Worm (Caenorhabditis elegans) whole organism, L2 larva: ENCODE data around the gene C27A7.6.

Experiments
- C34F6.9 ChIP-seq: fragments of 150-350 bp; optimal IDR thresholded peaks from 2 replicates; lab custom pipeline; 2014; ENCODE audit warnings: missing biosample characterization, missing genetic modification characterization
- F13H6.1 ChIP-seq: sonication (generic microtip); optimal IDR thresholded peaks from 2 replicates; lab custom pipeline; 2016; ENCODE audit warnings: missing genetic modification characterization, missing compliant biosample characterization
- R02D3.7 ChIP-seq: fragments of 150-350 bp; optimal IDR thresholded peaks from 2 replicates; lab custom pipeline; 2014; ENCODE audit warnings: missing biosample characterization, missing genetic modification characterization
- Y55F3AM.14 ChIP-seq: fragments of 200-800 bp; sonication (Bioruptor generic); optimal IDR thresholded peaks from 2 replicates; lab custom pipeline; 2018; ENCODE audit warnings: mild to moderate bottlenecking, missing genetic modification characterization, missing compliant biosample characterization
- ZK546.5 ChIP-seq: sonication (generic microtip); optimal IDR thresholded peaks from 2 replicates; lab custom pipeline; 2017; ENCODE audit warnings: missing biosample characterization, missing genetic modification characterization
- aly-2 ChIP-seq: fragments of 150-350 bp; optimal IDR thresholded peaks from 2 replicates; lab custom pipeline; 2014; ENCODE audit warnings: missing biosample characterization, missing genetic modification characterization
- ama-1 ChIP-seq: fragments of 150-350 bp; optimal IDR thresholded peaks from 2 replicates; lab custom pipeline; 2018; ENCODE audit warnings: inconsistent platforms
- ceh-16 ChIP-seq: fragments of 150-350 bp; optimal IDR thresholded peaks from 2 replicates; lab custom pipeline; 2014; ENCODE audit warnings: missing biosample characterization, missing genetic modification characterization
- ceh-82 ChIP-seq: fragments of 150-350 bp; optimal IDR thresholded peaks from 2 replicates; lab custom pipeline; 2014; ENCODE audit warnings: missing biosample characterization, missing genetic modification characterization
- crh-2 ChIP-seq: sonication (generic microtip); optimal IDR thresholded peaks from 2 replicates; lab custom pipeline; 2017; ENCODE audit warnings: missing biosample characterization, missing genetic modification characterization
- dmd-4 ChIP-seq: sonication (generic microtip); optimal IDR thresholded peaks from 2 replicates; lab custom pipeline; 2017; ENCODE audit warnings: missing biosample characterization, missing genetic modification characterization
- egl-27 ChIP-seq: sonication (generic microtip); optimal IDR thresholded peaks from 3 replicates; lab custom pipeline; 2017; ENCODE audit warnings: missing biosample characterization, missing genetic modification reagents, missing genetic modification characterization
- elt-3 ChIP-seq: sonication (generic microtip); optimal IDR thresholded peaks from 2 replicates; lab custom pipeline; 2017; ENCODE audit warnings: missing biosample characterization, missing genetic modification characterization
- fos-1 ChIP-seq: fragments of 150-350 bp; optimal IDR thresholded peaks from 2 replicates; lab custom pipeline; 2014; ENCODE audit warnings: missing biosample characterization, missing genetic modification characterization
- gmeb-1 ChIP-seq: fragments of 150-350 bp; optimal IDR thresholded peaks from 2 replicates; lab custom pipeline; 2014; ENCODE audit warnings: missing biosample characterization, missing genetic modification characterization
- lin-11 ChIP-seq: fragments of 150-350 bp; sonication (generic microtip); optimal IDR thresholded peaks from 2 replicates; lab custom pipeline; 2014; ENCODE audit warnings: missing biosample characterization, missing genetic modification characterization, inconsistent platforms, mixed read lengths
- lin-13 ChIP-seq: fragments of 150-350 bp; optimal IDR thresholded peaks from 2 replicates; lab custom pipeline; 2014; ENCODE audit warnings: missing biosample characterization, missing genetic modification reagents, missing genetic modification characterization
- lin-39 ChIP-seq: fragments of 150-350 bp; optimal IDR thresholded peaks from 2 replicates; lab custom pipeline; 2014; ENCODE audit warnings: missing biosample characterization, missing genetic modification reagents, missing genetic modification characterization
- lsy-2 ChIP-seq, 2 experiments: fragments of 150-350 bp in 1 of 2; sonication (generic microtip) in 1 of 2; optimal IDR thresholded peaks; 2 replicates each; lab custom pipeline; 2014 to 2017; ENCODE audit warnings: missing biosample characterization in 2 of 2, missing genetic modification characterization in 2 of 2
- mab-5 ChIP-seq: fragments of 150-350 bp; optimal IDR thresholded peaks from 2 replicates; lab custom pipeline; 2014; ENCODE audit warnings: missing biosample characterization, missing genetic modification characterization
- mdl-1 ChIP-seq, 2 experiments: fragments of 150-350 bp in 1 of 2; sonication (generic microtip) in 1 of 2; optimal IDR thresholded peaks; 2 replicates each; lab custom pipeline; 2017; ENCODE audit warnings: missing biosample characterization in 2 of 2, missing genetic modification characterization in 2 of 2
- nhr-10 ChIP-seq: sonication (generic microtip); optimal IDR thresholded peaks from 2 replicates; lab custom pipeline; 2017; ENCODE audit warnings: missing biosample characterization, missing genetic modification characterization
- nhr-11 ChIP-seq: fragments of 150-350 bp; optimal IDR thresholded peaks from 2 replicates; lab custom pipeline; 2014; ENCODE audit warnings: missing biosample characterization, missing genetic modification characterization
- nhr-129 ChIP-seq: fragments of 150-350 bp; optimal IDR thresholded peaks from 2 replicates; lab custom pipeline; 2014; ENCODE audit warnings: missing biosample characterization, missing genetic modification characterization
- nhr-21 ChIP-seq: fragments of 150-350 bp; optimal IDR thresholded peaks from 2 replicates; lab custom pipeline; 2014; ENCODE audit warnings: missing biosample characterization, missing genetic modification characterization
- nhr-23 ChIP-seq: fragments of 150-350 bp; optimal IDR thresholded peaks from 2 replicates; lab custom pipeline; 2014; ENCODE audit warnings: missing biosample characterization, missing genetic modification reagents, missing genetic modification characterization
- nhr-237 ChIP-seq: fragments of 150-350 bp; optimal IDR thresholded peaks from 2 replicates; lab custom pipeline; 2014; ENCODE audit warnings: missing biosample characterization, missing genetic modification characterization
- nhr-25 ChIP-seq: fragments of 150-350 bp; sonication (generic microtip); optimal IDR thresholded peaks from 3 replicates; lab custom pipeline; 2014; ENCODE audit warnings: missing biosample characterization, missing genetic modification characterization
- peb-1 ChIP-seq: fragments of 150-350 bp; optimal IDR thresholded peaks from 2 replicates; lab custom pipeline; 2014; ENCODE audit warnings: missing biosample characterization, missing genetic modification characterization
- sem-4 ChIP-seq: fragments of 150-350 bp; optimal IDR thresholded peaks from 2 replicates; lab custom pipeline; 2014; ENCODE audit warnings: missing biosample characterization, missing genetic modification reagents, missing genetic modification characterization
- sma-3 ChIP-seq: sonication (generic microtip); optimal IDR thresholded peaks from 2 replicates; lab custom pipeline; 2016; ENCODE audit warnings: missing genetic modification reagents, missing genetic modification characterization, missing compliant biosample characterization
- sma-9 ChIP-seq, 2 experiments: fragments of 150-350 bp in 1 of 2; sonication (generic microtip) in 1 of 2; optimal IDR thresholded peaks; 2 replicates each; lab custom pipeline; 2014 to 2016; ENCODE audit warnings: missing genetic modification characterization in 2 of 2, mild to moderate bottlenecking in 1 of 2, missing biosample characterization in 1 of 2, missing compliant biosample characterization in 1 of 2, missing genetic modification reagents in 1 of 2, moderate library complexity in 1 of 2
- unc-39 ChIP-seq: fragments of 150-350 bp; optimal IDR thresholded peaks from 2 replicates; lab custom pipeline; 2014; ENCODE audit warnings: missing biosample characterization, missing genetic modification characterization
- unc-55 ChIP-seq: fragments of 150-350 bp; sonication (generic microtip); optimal IDR thresholded peaks from 3 replicates; lab custom pipeline; 2014; ENCODE audit warnings: missing biosample characterization, missing genetic modification reagents, missing genetic modification characterization
- unc-62 ChIP-seq: fragments of 150-350 bp; optimal IDR thresholded peaks from 2 replicates; lab custom pipeline; 2014; ENCODE audit warnings: missing biosample characterization, missing genetic modification reagents, missing genetic modification characterization
- zag-1 ChIP-seq: fragments of 150-350 bp; optimal IDR thresholded peaks from 2 replicates; lab custom pipeline; 2014; ENCODE audit warnings: missing biosample characterization, missing genetic modification characterization
- ztf-1 ChIP-seq: fragments of 200-800 bp; sonication (Bioruptor generic); conservative IDR thresholded peaks from 2 replicates; pipeline ENCODE4 v1.3.6; 2022; ENCODE audit warnings: missing genetic modification characterization, missing compliant biosample characterization
- ztf-11 ChIP-seq: sonication (generic microtip); optimal IDR thresholded peaks from 2 replicates; lab custom pipeline; 2017; ENCODE audit warnings: missing biosample characterization, missing genetic modification characterization

The C27A7.6 gene

DNA sequence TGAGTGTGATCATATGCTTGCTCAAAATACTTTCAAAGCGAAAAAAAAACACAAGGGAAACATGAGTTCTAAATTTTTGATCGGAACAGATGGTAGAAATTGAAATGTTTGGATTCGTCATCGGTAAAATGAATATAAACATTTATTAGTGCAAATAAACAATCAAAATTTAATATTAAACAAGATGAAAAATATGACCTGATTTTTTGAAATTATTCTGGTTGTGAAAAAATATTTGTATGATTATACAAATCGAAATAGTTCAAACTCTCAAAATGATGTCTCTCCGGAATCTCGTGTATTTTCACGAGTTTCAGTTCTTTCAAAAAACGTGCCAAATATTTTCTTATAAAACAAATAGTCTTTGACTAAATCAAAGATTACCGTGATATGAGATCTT, 10.2 kb downstream of the C27A7.6 start, which contains the start of gene C13C4.7:
C13C4.7 (minus strand) TSS at position 101 of the 400 bp plus-strand sequence.
- no peak for TF ChIP-seq unc-62
- TF ChIP-seq fos-1, result no peak
- TF ChIP-seq nhr-25 (tag; lab: Kevin White, UChicago), result no peak
- no peak for TF ChIP-seq mdl-1 (tag; optimal IDR thresholded peaks at IDR 0.05; lab: Kevin White, UChicago)
- no peak for TF ChIP-seq unc-39
- TF ChIP-seq ceh-16 (tag; lab: Kevin White, UChicago), result no peak
- TF ChIP-seq crh-2 (tag; lab: Kevin White, UChicago), result no peak
- TF ChIP-seq dmd-4, result no peak
- no peak for TF ChIP-seq lsy-2 (tag; optimal IDR thresholded peaks at IDR 0.05; lab: Kevin White, UChicago)
- TF ChIP-seq ztf-11, result no peak
- TF ChIP-seq C34F6.9 (tag; lab: Kevin White, UChicago), result no peak
- no peak for TF ChIP-seq nhr-23 (tag; lab: Kevin White, UChicago)
- no peak for TF ChIP-seq nhr-11 (tag; lab: Kevin White, UChicago)
- no peak for TF ChIP-seq gmeb-1 (tag; lab: Kevin White, UChicago)

- TF ChIP-seq ztf-11 (no peak), ceh-16 (tag; lab: Kevin White, UChicago) (no peak), nhr-23 (tag; lab: Kevin White, UChicago) (no peak), unc-39 (no peak), mab-5 (tag; lab: Kevin White, UChicago) (no peak), ZK546.5 (tag; lab: Kevin White, UChicago) (no peak), sma-9 (GFP tag; optimal IDR thresholded peaks at IDR 0.05; lab: Kevin White, UChicago) (no peak), sma-9 (tag; optimal IDR thresholded peaks at IDR 0.05; lab: Kevin White, UChicago) (no peak), unc-62 (no peak), nhr-11 (tag; lab: Kevin White, UChicago) (no peak), fos-1 (no peak), lin-13 (no peak), Y55F3AM.14 (no peak), R02D3.7 (tag; lab: Kevin White, UChicago) (no peak), aly-2 (no peak), lin-11 (tag; lab: Kevin White, UChicago) (no peak), elt-3 (no peak), C34F6.9 (tag; lab: Kevin White, UChicago) (no peak)
These were observed 13.0 kb downstream of the C27A7.6 start, which contains the start of gene C13C4.8 for ce11 chrV:12117567-12118053. TSS of gene C13C4.8 (plus strand) at chrV:12118003.

DNA sequence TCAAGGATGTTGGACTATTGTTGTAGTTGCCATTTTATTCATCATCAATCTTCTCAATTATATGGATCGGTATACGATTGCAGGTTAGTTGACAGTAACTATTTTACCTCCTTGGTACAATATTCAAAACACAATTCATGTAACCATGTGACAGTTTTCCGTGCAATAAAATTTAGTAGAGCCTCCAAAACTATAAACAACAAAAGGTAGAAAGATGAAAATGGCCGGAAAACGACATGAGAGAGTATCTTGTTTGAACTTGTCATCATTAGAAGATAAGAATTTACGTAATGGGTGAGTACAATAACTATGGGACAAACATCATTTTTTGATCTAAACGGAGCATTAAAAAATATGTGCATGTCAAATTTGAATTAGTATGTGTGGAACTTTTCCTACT, 15.4 kb downstream of the C27A7.6 start:
- no peak for TF ChIP-seq nhr-21 (tag; lab: Kevin White, UChicago)
- no peak for TF ChIP-seq sem-4 (tag; lab: Kevin White, UChicago)
- TF ChIP-seq sma-9 (GFP tag; optimal IDR thresholded peaks at IDR 0.05; lab: Kevin White, UChicago), result peak; percentile 20
- no peak for TF ChIP-seq sma-9 (tag; optimal IDR thresholded peaks at IDR 0.05; lab: Kevin White, UChicago)
- TF ChIP-seq unc-55, result no peak
- no peak for TF ChIP-seq zag-1 (tag; lab: Kevin White, UChicago)

ce11 chrV:12114693-12115092, 15.9 kb downstream of the C27A7.6 start, which contains the start of gene spin-1:
TSS of gene spin-1 (plus strand) at chrV:12114993.
- TF ChIP-seq nhr-129 (no peak), F13H6.1 (tag; lab: Kevin White, UChicago) (no peak), gmeb-1 (tag; lab: Kevin White, UChicago) (no peak), ama-1 (lab: Kevin White, UChicago) (no peak), ZK546.5 (tag; lab: Kevin White, UChicago) (no peak), nhr-25 (tag; lab: Kevin White, UChicago) (no peak), ztf-1 (GFP tag; lab: Robert Waterston, UW) (no peak), peb-1 (tag; lab: Kevin White, UChicago) (no peak), C34F6.9 (tag; lab: Kevin White, UChicago) (no peak), lsy-2 (tag; optimal IDR thresholded peaks at IDR 0.05; lab: Kevin White, UChicago) (no peak)

DNA sequence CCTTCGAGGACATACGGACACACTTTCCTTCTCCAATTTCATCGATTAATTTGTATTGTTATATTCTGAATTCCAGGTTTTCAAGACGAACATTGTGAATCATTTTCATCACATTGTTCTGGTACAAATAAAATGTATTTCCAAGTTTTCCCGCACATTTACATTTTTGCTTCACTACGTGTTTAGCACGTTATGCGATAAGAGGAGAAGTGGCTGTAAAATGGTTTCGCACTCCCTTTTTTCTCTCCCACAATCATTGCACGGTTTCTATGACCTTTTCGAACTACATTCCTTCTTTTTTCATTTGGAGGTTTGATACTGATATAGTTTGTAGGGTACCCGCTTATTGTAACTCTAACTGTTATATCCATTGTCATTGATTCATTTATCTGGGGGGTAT, 16.9 kb downstream of the C27A7.6 start:
- TF ChIP-seq nhr-129, result no peak
- peak; percentile 64 for TF ChIP-seq fos-1
- TF ChIP-seq, all 48 proteins: peak for 1

ce11 chrV:12111452-12111851, 19.1 kb downstream of the C27A7.6 start, which contains the start of gene lhpp-1:
TSS of gene lhpp-1 (minus strand) at chrV:12111805.
- TF ChIP-seq nhr-23 (tag; lab: Kevin White, UChicago), result no peak
- TF ChIP-seq gmeb-1 (tag; lab: Kevin White, UChicago), result no peak
- no peak for TF ChIP-seq F13H6.1 (tag; lab: Kevin White, UChicago)
- no peak for TF ChIP-seq aly-2
- TF ChIP-seq sma-3 (GFP tag; lab: Kevin White, UChicago), result no peak
- no peak for TF ChIP-seq lsy-2 (tag; optimal IDR thresholded peaks at IDR 0.05; lab: Kevin White, UChicago)
- no peak for TF ChIP-seq nhr-237 (tag; lab: Kevin White, UChicago)
- TF ChIP-seq nhr-10 (tag; lab: Kevin White, UChicago), result no peak
- no peak for TF ChIP-seq ZK546.5 (tag; lab: Kevin White, UChicago)
- no peak for TF ChIP-seq lin-39 (tag; lab: Kevin White, UChicago)
- TF ChIP-seq nhr-129, result peak; percentile 50
- no peak for TF ChIP-seq egl-27
- no peak for TF ChIP-seq ceh-82
- no peak for TF ChIP-seq sma-9 (GFP tag; optimal IDR thresholded peaks at IDR 0.05; lab: Kevin White, UChicago)
- no peak for TF ChIP-seq sma-9 (tag; optimal IDR thresholded peaks at IDR 0.05; lab: Kevin White, UChicago)
- no peak for TF ChIP-seq ama-1 (lab: Kevin White, UChicago)
- TF ChIP-seq fos-1, result no peak
- TF ChIP-seq unc-55, result peak; percentile 29
